Fruit fly (Drosophila melanogaster) whole organism, embryonic: ENCODE measurements around the gene Cpr67Fb.

Experiments used
- Aef1 ChIP-seq: fragments of 200-800 bp; sonication (Bioruptor generic); IDR thresholded peaks from 3 replicates; pipeline ENCODE4 v1.3.6; 2022; ENCODE audit warnings: missing biosample characterization, missing genetic modification characterization
- B-H1 ChIP-seq: fragments of 200-800 bp; sonication (Bioruptor generic); IDR thresholded peaks from 3 replicates; pipeline ENCODE4 v1.3.6; 2022; ENCODE audit warnings: missing biosample characterization, missing genetic modification characterization
- CG11723 ChIP-seq: fragments of 200-800 bp; sonication (Bioruptor generic); optimal IDR thresholded peaks from 2 replicates; lab custom pipeline; 2017; ENCODE audit warnings: missing biosample characterization, mild to moderate bottlenecking, missing genetic modification characterization
- CG1529 ChIP-seq: fragments of 200-800 bp; sonication (Bioruptor generic); optimal IDR thresholded peaks from 3 replicates; lab custom pipeline; 2018; ENCODE audit warnings: missing biosample characterization, missing genetic modification characterization
- CG16815 ChIP-seq: fragments of 200-800 bp; sonication (Bioruptor generic); optimal IDR thresholded peaks from 3 replicates; lab custom pipeline; 2017; ENCODE audit warnings: missing biosample characterization, mild to moderate bottlenecking, missing genetic modification characterization
- CG17385 ChIP-seq: fragments of 200-800 bp; sonication (Bioruptor generic); optimal IDR thresholded peaks from 3 replicates; lab custom pipeline; 2018; ENCODE audit warnings: missing biosample characterization, mild to moderate bottlenecking, missing genetic modification characterization
- CG17829 ChIP-seq: fragments of 200-800 bp; optimal IDR thresholded peaks from 2 replicates; lab custom pipeline; 2019; ENCODE audit warnings: missing biosample characterization, mild to moderate bottlenecking, missing genetic modification characterization, moderate library complexity
- CG18599 ChIP-seq: fragments of 200-800 bp; sonication (Bioruptor generic); optimal IDR thresholded peaks from 3 replicates; lab custom pipeline; 2017; ENCODE audit warnings: missing biosample characterization, missing genetic modification characterization, mild to moderate bottlenecking, moderate library complexity, missing genetic modification reagents
- CG31441 ChIP-seq: fragments of 200-800 bp; sonication (Bioruptor generic); IDR thresholded peaks from 2 replicates; pipeline ENCODE4 v1.3.6; 2022; ENCODE audit warnings: missing biosample characterization, missing genetic modification characterization
- CG4328 ChIP-seq: fragments of 200-800 bp; sonication (Bioruptor generic); optimal IDR thresholded peaks from 3 replicates; lab custom pipeline; 2017; ENCODE audit warnings: missing biosample characterization, missing genetic modification reagents, missing genetic modification characterization
- CG4820 ChIP-seq: fragments of 200-800 bp; sonication (Bioruptor generic); optimal IDR thresholded peaks from 3 replicates; lab custom pipeline; 2016; ENCODE audit warnings: missing biosample characterization, missing genetic modification characterization
- CG6813 ChIP-seq: fragments of 200-800 bp; sonication (Bioruptor generic); optimal IDR thresholded peaks from 2 replicates; lab custom pipeline; 2017; ENCODE audit warnings: missing biosample characterization, missing genetic modification characterization, mild to moderate bottlenecking, moderate library complexity, missing genetic modification reagents
- CG7372 ChIP-seq: fragments of 200-800 bp; sonication (Bioruptor generic); IDR thresholded peaks from 2 replicates; pipeline ENCODE4 v1.3.6; 2022; ENCODE audit warnings: missing biosample characterization, missing genetic modification characterization
- CG8478 ChIP-seq: fragments of >200 bp; optimal IDR thresholded peaks from 2 replicates; lab custom pipeline; 2018
- CG9609 ChIP-seq: fragments of 200-800 bp; sonication (Bioruptor generic); optimal IDR thresholded peaks from 3 replicates; lab custom pipeline; 2016; ENCODE audit warnings: missing biosample characterization, missing genetic modification characterization
- CTCF ChIP-seq: fragments of 200-800 bp; sonication (Bioruptor generic); optimal IDR thresholded peaks from 2 replicates; lab custom pipeline; 2017; ENCODE audit warnings: missing biosample characterization, mild to moderate bottlenecking, missing genetic modification characterization, moderate library complexity
- D19A ChIP-seq: fragments of 200-800 bp; optimal IDR thresholded peaks from 3 replicates; lab custom pipeline; 2019; ENCODE audit warnings: missing biosample characterization, mild to moderate bottlenecking, missing genetic modification characterization, moderate library complexity
- Dp ChIP-seq: fragments of 200-800 bp; sonication (Bioruptor generic); optimal IDR thresholded peaks from 2 replicates; lab custom pipeline; 2018; ENCODE audit warnings: missing biosample characterization, mild to moderate bottlenecking, missing genetic modification characterization, moderate library complexity
- Drgx ChIP-seq: fragments of 200-800 bp; sonication (Bioruptor generic); IDR thresholded peaks from 2 replicates; pipeline ENCODE4 v1.3.6; 2022; ENCODE audit warnings: missing biosample characterization, missing genetic modification characterization
- Kr ChIP-seq: fragments of 200-800 bp; sonication (Bioruptor generic); optimal IDR thresholded peaks from 2 replicates; lab custom pipeline; 2017; ENCODE audit warnings: missing biosample characterization, mild to moderate bottlenecking, missing genetic modification characterization
- MESR4 ChIP-seq: fragments of 200-800 bp; sonication (Bioruptor generic); optimal IDR thresholded peaks from 2 replicates; lab custom pipeline; 2018; ENCODE audit warnings: missing biosample characterization, mild to moderate bottlenecking, missing genetic modification characterization, moderate library complexity
- Nf-YB ChIP-seq: fragments of 200-800 bp; sonication (Bioruptor generic); optimal IDR thresholded peaks from 3 replicates; lab custom pipeline; 2019; ENCODE audit warnings: missing biosample characterization, mild to moderate bottlenecking, missing genetic modification characterization, moderate library complexity
- Pdp1 ChIP-seq, 2 experiments: fragments of 200-800 bp; sonication (Bioruptor generic); optimal IDR thresholded peaks; 3 replicates each; lab custom pipeline; 2016; ENCODE audit warnings: missing biosample characterization in 2 of 2, missing genetic modification characterization in 2 of 2, mild to moderate bottlenecking in 1 of 2, moderate library complexity in 1 of 2
- Ssrp ChIP-seq: fragments of 200-800 bp; sonication (Bioruptor generic); optimal IDR thresholded peaks from 2 replicates; lab custom pipeline; 2018; ENCODE audit warnings: missing biosample characterization, mild to moderate bottlenecking, missing genetic modification characterization, moderate library complexity
- ap ChIP-seq: fragments of 200-800 bp; sonication (Bioruptor generic); IDR thresholded peaks from 2 replicates; pipeline ENCODE4 v1.3.6; 2022; ENCODE audit warnings: missing biosample characterization, missing genetic modification characterization
- ara ChIP-seq: fragments of 200-800 bp; sonication (Bioruptor generic); IDR thresholded peaks from 2 replicates; pipeline ENCODE4 v1.3.6; 2022; ENCODE audit warnings: missing biosample characterization, missing genetic modification characterization
- ase ChIP-seq: fragments of 200-800 bp; sonication (Bioruptor generic); IDR thresholded peaks from 3 replicates; pipeline ENCODE4 v1.3.6; 2022; ENCODE audit warnings: missing biosample characterization, missing genetic modification characterization
- bcd ChIP-seq: fragments of 200-800 bp; sonication (Bioruptor generic); optimal IDR thresholded peaks from 2 replicates; lab custom pipeline; 2017; ENCODE audit warnings: missing biosample characterization, mild to moderate bottlenecking, missing genetic modification characterization
- cas ChIP-seq: fragments of 200-800 bp; sonication (Bioruptor generic); IDR thresholded peaks from 2 replicates; pipeline ENCODE4 v1.3.6; 2022; ENCODE audit warnings: missing biosample characterization, missing genetic modification characterization
- crp ChIP-seq, 2 experiments: fragments of 200-800 bp; sonication (Bioruptor generic); optimal IDR thresholded peaks; 2 replicates in 1 of 2; 3 replicates in 1 of 2; lab custom pipeline; 2017; ENCODE audit warnings: missing biosample characterization in 2 of 2, missing genetic modification characterization in 2 of 2, mild to moderate bottlenecking in 1 of 2, moderate library complexity in 1 of 2
- dysf ChIP-seq: fragments of 200-800 bp; sonication (Bioruptor generic); IDR thresholded peaks from 3 replicates; pipeline ENCODE4 v1.3.6; 2022; ENCODE audit warnings: missing biosample characterization, missing genetic modification characterization
- ewg ChIP-seq: fragments of 200-800 bp; sonication (Bioruptor generic); optimal IDR thresholded peaks from 3 replicates; lab custom pipeline; 2017; ENCODE audit warnings: mild to moderate bottlenecking, missing biosample characterization, missing genetic modification reagents, missing genetic modification characterization
- fd96Cb ChIP-seq: fragments of 200-800 bp; sonication (Bioruptor generic); optimal IDR thresholded peaks from 2 replicates; lab custom pipeline; 2018; ENCODE audit warnings: missing biosample characterization, mild to moderate bottlenecking, missing genetic modification characterization, moderate library complexity
- gsb ChIP-seq: fragments of 200-800 bp; sonication (Bioruptor generic); IDR thresholded peaks from 2 replicates; pipeline ENCODE4 v1.3.6; 2022; ENCODE audit warnings: missing biosample characterization, missing genetic modification characterization
- h ChIP-seq: fragments of >200 bp; optimal IDR thresholded peaks from 2 replicates; lab custom pipeline; 2017
- hth ChIP-seq: fragments of >200 bp; optimal IDR thresholded peaks from 2 replicates; lab custom pipeline; 2017; ENCODE audit warnings: inconsistent platforms
- inv ChIP-seq: fragments of 200-800 bp; sonication (Bioruptor generic); IDR thresholded peaks from 2 replicates; pipeline ENCODE4 v1.3.6; 2022; ENCODE audit warnings: missing biosample characterization, missing genetic modification characterization; ENCODE audit not compliant: partially characterized antibody
- lab ChIP-seq: fragments of 200-800 bp; sonication (Bioruptor generic); optimal IDR thresholded peaks from 3 replicates; lab custom pipeline; 2017; ENCODE audit warnings: missing biosample characterization, missing genetic modification characterization, mild to moderate bottlenecking, moderate library complexity, missing genetic modification reagents
- nerfin-1 ChIP-seq: fragments of 200-800 bp; sonication (Bioruptor generic); optimal IDR thresholded peaks from 3 replicates; lab custom pipeline; 2019; ENCODE audit warnings: missing biosample characterization, mild to moderate bottlenecking, missing genetic modification characterization, moderate library complexity
- pfk ChIP-seq: fragments of 200-800 bp; sonication (Bioruptor generic); optimal IDR thresholded peaks from 2 replicates; lab custom pipeline; 2018; ENCODE audit warnings: missing biosample characterization, mild to moderate bottlenecking, missing genetic modification characterization, moderate library complexity
- pros ChIP-seq: fragments of 200-800 bp; sonication (Bioruptor generic); optimal IDR thresholded peaks from 3 replicates; lab custom pipeline; 2019; ENCODE audit warnings: missing biosample characterization, mild to moderate bottlenecking, missing genetic modification characterization, moderate library complexity
- rib ChIP-seq: fragments of 200-800 bp; sonication (Bioruptor generic); IDR thresholded peaks from 2 replicates; pipeline ENCODE4 v1.3.6; 2022; ENCODE audit warnings: missing biosample characterization, missing genetic modification characterization
- seq ChIP-seq: fragments of 200-800 bp; sonication (Bioruptor generic); IDR thresholded peaks from 2 replicates; pipeline ENCODE4 v1.3.6; 2022; ENCODE audit warnings: missing biosample characterization, missing genetic modification characterization
- slou ChIP-seq: fragments of 200-800 bp; sonication (Bioruptor generic); optimal IDR thresholded peaks from 3 replicates; lab custom pipeline; 2016; ENCODE audit warnings: missing biosample characterization, missing genetic modification characterization
- tap ChIP-seq: fragments of 200-800 bp; optimal IDR thresholded peaks from 3 replicates; lab custom pipeline; 2019; ENCODE audit warnings: missing biosample characterization, mild to moderate bottlenecking, missing genetic modification characterization, moderate library complexity
- ttk ChIP-seq: fragments of 200-800 bp; sonication (Bioruptor generic); IDR thresholded peaks from 2 replicates; pipeline ENCODE4 v2.1.2; 2022; ENCODE audit warnings: missing biosample characterization, missing genetic modification characterization
- unc-4 ChIP-seq: fragments of 200-800 bp; sonication (Bioruptor generic); IDR thresholded peaks from 2 replicates; pipeline ENCODE4 v1.3.6; 2022; ENCODE audit warnings: missing biosample characterization, missing genetic modification characterization; ENCODE audit not compliant: partially characterized antibody
- zf30C ChIP-seq: fragments of 200-800 bp; sonication (Bioruptor generic); optimal IDR thresholded peaks from 3 replicates; lab custom pipeline; 2018; ENCODE audit warnings: missing biosample characterization, mild to moderate bottlenecking, missing genetic modification characterization

Gene Cpr67Fb

DNA sequence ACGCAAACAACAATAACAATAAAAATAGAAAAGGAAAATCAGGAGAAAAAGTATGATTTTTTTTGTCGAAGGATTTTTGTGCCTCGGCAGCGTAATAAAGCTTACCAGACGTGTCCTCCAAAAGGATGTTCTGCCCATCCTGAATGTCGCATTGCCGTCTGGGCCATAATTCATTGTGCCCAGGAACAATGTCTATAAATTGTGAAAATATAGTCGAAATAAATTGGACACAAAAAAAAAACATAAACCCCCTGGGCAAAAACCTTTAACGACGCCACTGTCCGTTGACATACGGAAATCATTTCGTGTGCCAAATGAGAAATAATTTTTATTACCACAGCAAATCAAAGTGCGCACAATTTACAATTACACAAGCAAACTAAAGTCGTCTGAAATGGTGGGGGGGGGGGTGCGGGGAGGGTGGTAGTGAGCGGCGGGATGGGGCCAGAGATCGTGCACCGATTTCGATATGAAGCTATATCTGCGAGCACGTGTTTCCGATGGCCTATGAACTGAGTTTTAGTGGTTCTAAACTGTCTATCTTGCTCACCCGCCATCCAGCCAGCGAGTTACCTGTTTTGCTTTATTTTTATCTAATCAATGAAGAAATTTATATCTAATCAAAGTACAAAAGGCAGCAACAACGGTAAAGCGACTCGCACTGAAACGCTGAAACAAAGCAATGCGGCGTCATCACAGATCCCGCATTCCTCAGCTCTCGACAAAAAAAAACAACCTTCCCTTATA lies 27.2 kb upstream of the Cpr67Fb start (continued):
- TF ChIP-seq ttk (GFP tag; lab: Robert Waterston, UW) (0 out of 2 replicates have a peak, but pooled peaks have one; percentile 11), CG8478 (lab: Kevin White, UChicago) (no peak), pros (GFP tag; lab: Kevin White, UChicago) (no peak), ewg (GFP tag; lab: Kevin White, UChicago) (no peak), CG6813 (GFP tag; lab: Kevin White, UChicago) (peak; percentile 2), nerfin-1 (tag; lab: Kevin White, UChicago) (no peak), inv (GFP tag; lab: Robert Waterston, UW) (no peak), ap (GFP tag; lab: Robert Waterston, UW) (no peak), CG1529 (GFP tag; lab: Kevin White, UChicago) (no peak), slou (GFP tag; lab: Kevin White, UChicago) (no peak), rib (GFP tag; lab: Robert Waterston, UW) (peak; percentile 44; the same call in 1 of the 2 replicates), ara (no peak), CG16815 (GFP tag; lab: Kevin White, UChicago) (no peak), Aef1 (GFP tag; lab: Robert Waterston, UW) (peak; percentile 19; the same call in 1 of the 3 replicates), hth (lab: Kevin White, UChicago) (no peak), seq (GFP tag; lab: Robert Waterston, UW) (no peak), Kr (GFP tag; lab: Kevin White, UChicago) (no peak), h (lab: Kevin White, UChicago) (no peak)
- TF ChIP-seq, all 482 proteins: peak for 139

dm6 chr3L:10867380-10867648 lies 26.7 kb upstream of the Cpr67Fb start:
- peak; percentile 50 for TF ChIP-seq zf30C (GFP tag; lab: Kevin White, UChicago)
- no peak for TF ChIP-seq MESR4 (GFP tag; lab: Kevin White, UChicago)
- no peak for TF ChIP-seq cas (GFP tag; lab: Robert Waterston, UW)
- TF ChIP-seq unc-4 (GFP tag; lab: Robert Waterston, UW): no peak
- TF ChIP-seq CTCF (GFP tag; lab: Kevin White, UChicago): no peak
- no peak for TF ChIP-seq pfk (GFP tag; lab: Kevin White, UChicago)
- no peak for TF ChIP-seq CG11723 (GFP tag; lab: Kevin White, UChicago)
- no peak for TF ChIP-seq D19A (tag; lab: Kevin White, UChicago)
- no peak for TF ChIP-seq CG31441 (GFP tag; lab: Robert Waterston, UW)
- peak in 1 of 2 experiments; percentile 72 for TF ChIP-seq Pdp1 (GFP tag; optimal IDR thresholded peaks at IDR 0.05; lab: Kevin White, UChicago)
- no peak for TF ChIP-seq Nf-YB
- TF ChIP-seq Ssrp: no peak

DNA sequence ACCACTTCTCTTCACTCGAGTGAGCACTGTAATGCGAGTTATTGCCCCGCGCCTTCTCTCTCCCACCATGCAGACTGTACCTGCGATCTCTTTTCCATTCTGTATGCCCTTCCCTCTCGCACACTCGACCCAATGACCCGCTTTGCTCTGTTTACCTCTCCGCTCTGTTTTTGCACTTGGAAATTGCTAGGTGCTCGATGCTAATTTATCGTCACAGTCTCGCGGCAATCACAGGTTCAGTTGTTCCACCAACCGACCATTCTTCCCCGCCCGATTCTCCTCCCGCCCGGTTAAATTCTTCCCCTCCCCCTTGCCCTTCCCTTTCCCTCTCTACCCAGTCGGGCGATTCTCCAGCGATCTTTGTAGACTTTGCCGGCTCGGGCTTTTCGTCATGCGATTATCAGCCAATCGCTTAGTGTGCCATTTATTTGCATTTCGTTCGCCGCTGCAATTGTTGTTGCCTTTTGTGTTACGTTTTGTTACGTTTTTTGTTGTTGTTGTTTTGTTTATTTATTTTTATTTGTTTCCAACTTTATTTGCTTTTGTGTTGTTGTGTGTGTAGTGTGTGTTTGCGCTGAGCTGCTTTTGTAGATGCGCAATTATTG lies 26.1 kb upstream of the Cpr67Fb start:
- TF ChIP-seq bcd (GFP tag; lab: Kevin White, UChicago): no peak
- TF ChIP-seq seq (GFP tag; lab: Robert Waterston, UW): 0 out of 2 replicates have a peak, but pooled peaks have one; percentile 32
- TF ChIP-seq CG4328 (GFP tag; lab: Kevin White, UChicago): no peak
- TF ChIP-seq CG7372 (GFP tag; lab: Robert Waterston, UW): no peak
- no peak for TF ChIP-seq tap (tag; lab: Kevin White, UChicago)
- TF ChIP-seq fd96Cb (tag; lab: Kevin White, UChicago): no peak
- TF ChIP-seq dysf (GFP tag; lab: Robert Waterston, UW): peak; percentile 7; the same call in 1 of the 3 replicates
- no peak for TF ChIP-seq zf30C (GFP tag; lab: Kevin White, UChicago)
- TF ChIP-seq CG4820 (GFP tag; lab: Kevin White, UChicago): no peak
- TF ChIP-seq CG18599 (GFP tag; lab: Kevin White, UChicago): peak; percentile 8
- TF ChIP-seq crp (GFP tag; optimal IDR thresholded peaks at IDR 0.05; lab: Kevin White, UChicago): no peak
- TF ChIP-seq B-H1 (GFP tag; lab: Robert Waterston, UW): no peak
- peak; percentile 11 for TF ChIP-seq lab (GFP tag; lab: Kevin White, UChicago)
- peak; percentile 77 for TF ChIP-seq Drgx (GFP tag; lab: Robert Waterston, UW)
- TF ChIP-seq CG17829 (tag; lab: Kevin White, UChicago): no peak
- TF ChIP-seq CG17385 (GFP tag; lab: Kevin White, UChicago): no peak
- TF ChIP-seq CG9609 (GFP tag; lab: Kevin White, UChicago): no peak
- no peak for TF ChIP-seq ase
- no peak for TF ChIP-seq Dp (GFP tag; lab: Kevin White, UChicago)
- no peak for TF ChIP-seq gsb (GFP tag; lab: Robert Waterston, UW)
